Worm (Caenorhabditis elegans) whole organism, midembryonic: ENCODE results near the gene C53A5.16.

ENCODE experiments used
- T22C8.4 ChIP-seq: fragments of 200-800 bp; sonication (Bioruptor generic); IDR thresholded peaks from 2 replicates; pipeline ENCODE4 v1.3.6; 2022; ENCODE audit warnings: missing genetic modification characterization, missing compliant biosample characterization
- cog-1 ChIP-seq: sonication (generic microtip); optimal IDR thresholded peaks from 2 replicates; lab custom pipeline; 2016; ENCODE audit warnings: missing genetic modification characterization, missing compliant biosample characterization
- flt-1 ChIP-seq: fragments of 200-800 bp; sonication (Bioruptor generic); IDR thresholded peaks from 2 replicates; pipeline ENCODE4 v1.3.6; 2022; ENCODE audit warnings: missing genetic modification characterization, missing compliant biosample characterization
- klf-2 ChIP-seq: fragments of 200-800 bp; sonication (Bioruptor generic); conservative IDR thresholded peaks from 2 replicates; pipeline ENCODE4 v1.3.6; 2022; ENCODE audit warnings: missing genetic modification reagents, missing genetic modification characterization, missing compliant biosample characterization
- med-1 ChIP-seq: sonication (generic microtip); optimal IDR thresholded peaks from 2 replicates; lab custom pipeline; 2017; ENCODE audit warnings: missing genetic modification characterization, mild to moderate bottlenecking, missing compliant biosample characterization, antibody characterized with exemption, missing genetic modification reagents; ENCODE audit not compliant: insufficient read depth
- ref-1 ChIP-seq: fragments of 200-800 bp; sonication (Bioruptor generic); conservative IDR thresholded peaks from 2 replicates; pipeline ENCODE4 v1.3.6; 2022; ENCODE audit warnings: missing genetic modification reagents, missing genetic modification characterization, missing compliant biosample characterization
- tab-1 ChIP-seq: fragments of 200-800 bp; sonication (Bioruptor generic); IDR thresholded peaks from 2 replicates; pipeline ENCODE4 v1.3.6; 2022; ENCODE audit warnings: missing genetic modification characterization, missing compliant biosample characterization
- ztf-23 ChIP-seq: fragments of 200-800 bp; sonication (Bioruptor generic); IDR thresholded peaks from 2 replicates; pipeline ENCODE4 v1.3.6; 2022; ENCODE audit warnings: missing genetic modification reagents, missing genetic modification characterization, missing compliant biosample characterization
- ztf-29 ChIP-seq: fragments of 200-800 bp; sonication (Bioruptor generic); IDR thresholded peaks from 2 replicates; pipeline ENCODE4 v1.3.6; 2022; ENCODE audit warnings: missing genetic modification reagents, missing genetic modification characterization, missing compliant biosample characterization

C53A5.16 gene

DNA sequence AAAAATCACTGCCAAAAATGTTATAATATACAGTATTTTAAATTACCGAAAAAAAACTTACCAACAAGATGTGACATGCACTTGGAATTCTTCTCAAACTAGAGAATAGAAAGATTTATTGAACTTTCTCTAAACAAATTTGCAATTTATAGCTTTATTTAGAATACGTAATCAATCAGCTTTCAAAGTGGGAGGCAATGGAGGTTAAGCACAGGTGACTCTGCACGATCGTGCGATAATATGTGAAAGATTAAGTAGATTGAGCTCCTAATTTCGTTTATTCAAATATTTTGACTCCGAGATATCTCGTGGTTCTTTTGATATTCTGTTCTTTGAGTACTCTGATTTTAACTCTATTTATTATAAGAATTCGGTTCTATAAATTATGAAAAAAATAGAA lies 4.4 kb downstream of the C53A5.16 start, which contains the start of gene R02D5.6:
Gene R02D5.6 (minus strand): TSS at position 101 of the 400 bp plus-strand sequence.
- no peak for TF ChIP-seq ztf-23 (GFP tag; lab: Robert Waterston, UW)
- TF ChIP-seq klf-2: no peak
- no peak for TF ChIP-seq ztf-29 (GFP tag; lab: Robert Waterston, UW)
- no peak for TF ChIP-seq flt-1 (GFP tag; lab: Robert Waterston, UW)
- no peak for TF ChIP-seq cog-1 (tag; lab: Kevin White, UChicago)
- TF ChIP-seq tab-1 (GFP tag; lab: Robert Waterston, UW): no peak
- TF ChIP-seq med-1 (GFP tag; lab: Kevin White, UChicago): no peak
- TF ChIP-seq ref-1 (GFP tag; lab: Robert Waterston, UW): no peak
- no peak for TF ChIP-seq T22C8.4 (GFP tag; lab: Robert Waterston, UW)

DNA sequence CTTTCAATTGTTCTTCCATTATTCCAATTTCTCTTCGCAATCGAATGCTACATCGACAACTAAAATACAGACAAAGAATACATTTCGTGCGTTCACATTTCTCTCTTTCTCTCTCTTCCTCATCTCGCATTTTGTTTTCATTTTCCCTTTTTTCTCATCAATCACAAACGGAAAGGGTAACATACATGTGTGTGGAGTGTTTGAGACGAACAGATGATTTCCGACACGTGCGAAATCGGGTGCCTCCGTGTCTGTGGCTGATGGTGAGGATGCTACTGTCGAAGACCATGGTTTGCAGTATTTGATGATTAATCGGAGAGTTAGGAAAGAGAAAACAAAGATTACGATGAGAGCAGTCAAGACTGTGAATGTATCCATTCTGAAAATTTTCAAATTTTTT lies 11.7 kb downstream of the C53A5.16 start, which contains the start of gene R02D5.9:
Gene R02D5.9 (minus strand): TSS at position 378 of the 400 bp plus-strand sequence.
- TF ChIP-seq ztf-29 (GFP tag; lab: Robert Waterston, UW): no peak
- no peak for TF ChIP-seq flt-1 (GFP tag; lab: Robert Waterston, UW)
- no peak for TF ChIP-seq tab-1 (GFP tag; lab: Robert Waterston, UW)
- TF ChIP-seq klf-2: no peak
- no peak for TF ChIP-seq cog-1 (tag; lab: Kevin White, UChicago)
- no peak for TF ChIP-seq med-1 (GFP tag; lab: Kevin White, UChicago)

DNA sequence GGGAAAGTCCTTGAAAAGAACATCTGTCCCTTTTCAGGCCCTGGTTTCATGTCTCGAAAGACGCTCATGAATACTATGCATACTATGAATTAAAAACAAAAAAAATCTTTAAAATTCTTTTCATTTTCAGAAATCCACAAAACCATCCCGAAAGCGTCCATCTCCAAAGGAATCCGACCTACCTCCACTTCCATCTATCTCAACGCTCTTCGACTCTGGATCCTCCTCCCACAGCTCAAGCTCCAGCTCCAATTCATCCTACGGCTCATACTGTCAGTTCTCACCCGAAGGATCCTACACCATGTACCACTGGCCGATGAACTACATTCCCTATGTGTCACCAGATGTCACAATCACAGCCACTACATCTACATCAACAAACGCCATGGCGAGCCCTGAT lies 13.9 kb downstream of the C53A5.16 start:
- no peak for TF ChIP-seq klf-2
- TF ChIP-seq ztf-23 (GFP tag; lab: Robert Waterston, UW): no peak
- no peak for TF ChIP-seq tab-1 (GFP tag; lab: Robert Waterston, UW)
- TF ChIP-seq med-1 (GFP tag; lab: Kevin White, UChicago): no peak
- TF ChIP-seq cog-1 (tag; lab: Kevin White, UChicago): no peak
- no peak for TF ChIP-seq ref-1 (GFP tag; lab: Robert Waterston, UW)
- no peak for TF ChIP-seq flt-1 (GFP tag; lab: Robert Waterston, UW)
- no peak for TF ChIP-seq T22C8.4 (GFP tag; lab: Robert Waterston, UW)
- no peak for TF ChIP-seq ztf-29 (GFP tag; lab: Robert Waterston, UW)

DNA sequence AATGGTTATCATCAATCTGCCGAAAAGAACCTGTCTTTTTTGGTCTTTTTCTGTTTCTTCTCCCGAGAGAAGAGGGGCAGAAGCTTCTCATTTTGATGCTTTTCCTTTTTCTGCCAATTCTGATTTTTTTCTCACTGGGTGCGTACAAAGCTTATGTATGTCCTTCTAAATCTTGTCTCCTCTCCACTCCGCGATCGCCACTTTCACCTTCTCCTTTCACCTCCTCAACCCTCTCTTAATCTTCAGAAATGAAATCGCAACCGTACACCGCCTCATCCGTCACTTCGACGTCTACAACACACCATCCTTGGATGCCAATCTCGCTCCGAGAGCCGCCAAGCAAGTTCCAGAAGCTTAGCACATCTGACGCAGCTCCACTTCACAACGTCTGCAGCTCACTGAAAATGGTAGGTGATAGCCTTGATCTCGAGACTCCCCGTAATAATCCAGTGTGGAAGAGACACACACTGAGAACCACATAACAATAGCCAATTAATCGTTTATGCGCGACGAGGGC lies 14.4 kb downstream of the C53A5.16 start, which contains the start of gene R02D5.1:
Gene R02D5.1 (plus strand): TSS at position 245 of the 517 bp plus-strand sequence.
- TF ChIP-seq T22C8.4 (GFP tag; lab: Robert Waterston, UW) (no peak), ztf-29 (GFP tag; lab: Robert Waterston, UW) (no peak), tab-1 (GFP tag; lab: Robert Waterston, UW) (no peak), klf-2 (no peak), flt-1 (GFP tag; lab: Robert Waterston, UW) (0 out of 2 replicates have a peak, but pooled peaks have one; percentile 31), cog-1 (tag; lab: Kevin White, UChicago) (peak; percentile 9)

DNA sequence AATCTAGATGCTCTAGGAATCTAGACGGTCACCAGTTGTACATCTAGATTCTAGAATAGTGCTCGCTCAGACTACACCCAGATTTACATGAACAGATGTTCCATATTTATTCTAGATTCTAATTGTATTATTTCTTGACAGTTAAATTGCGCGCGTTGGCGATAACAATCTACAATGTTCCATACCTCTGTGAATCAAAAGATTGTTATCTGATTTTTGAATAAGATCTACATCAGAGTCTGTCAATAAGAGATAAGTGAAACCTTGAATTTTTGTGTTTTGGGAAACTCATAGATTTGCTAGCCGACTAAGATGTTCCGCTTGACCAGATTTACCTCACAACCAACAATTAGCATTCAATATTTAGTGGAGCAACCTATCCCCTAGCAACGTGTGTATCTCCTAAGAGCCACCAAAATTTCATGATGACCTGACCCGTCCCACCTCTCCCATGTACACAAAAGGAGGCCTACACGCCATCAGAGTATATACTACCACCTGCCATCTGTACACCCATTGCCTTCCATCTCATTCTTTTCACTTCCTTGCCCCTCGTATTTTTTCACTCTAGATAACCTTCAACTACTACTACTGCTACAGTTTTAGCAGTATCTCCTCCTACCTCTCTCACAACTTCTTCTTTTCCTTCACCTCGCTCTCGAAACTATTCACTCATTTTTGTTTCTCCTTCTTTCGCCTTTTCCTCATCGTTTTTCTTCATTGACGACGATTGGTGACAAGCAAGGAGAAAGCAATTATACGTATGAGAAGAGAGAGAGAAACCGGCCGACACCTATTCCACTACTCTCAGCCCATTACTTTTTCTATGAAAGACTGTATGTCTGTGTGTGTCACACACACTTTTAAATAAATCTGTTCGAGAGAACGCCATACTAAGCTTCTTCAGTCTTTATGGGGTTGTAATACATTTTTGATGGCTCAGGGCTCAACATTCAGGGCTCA lies 15.4 kb downstream of the C53A5.16 start:
- TF ChIP-seq T22C8.4 (GFP tag; lab: Robert Waterston, UW) (no peak), ztf-29 (GFP tag; lab: Robert Waterston, UW) (peak; percentile 13; the same call in 1 of the 2 replicates), med-1 (GFP tag; lab: Kevin White, UChicago) (no peak), ref-1 (GFP tag; lab: Robert Waterston, UW) (no peak), flt-1 (GFP tag; lab: Robert Waterston, UW) (no peak), cog-1 (tag; lab: Kevin White, UChicago) (no peak), tab-1 (GFP tag; lab: Robert Waterston, UW) (no peak), ztf-23 (GFP tag; lab: Robert Waterston, UW) (no peak)

DNA sequence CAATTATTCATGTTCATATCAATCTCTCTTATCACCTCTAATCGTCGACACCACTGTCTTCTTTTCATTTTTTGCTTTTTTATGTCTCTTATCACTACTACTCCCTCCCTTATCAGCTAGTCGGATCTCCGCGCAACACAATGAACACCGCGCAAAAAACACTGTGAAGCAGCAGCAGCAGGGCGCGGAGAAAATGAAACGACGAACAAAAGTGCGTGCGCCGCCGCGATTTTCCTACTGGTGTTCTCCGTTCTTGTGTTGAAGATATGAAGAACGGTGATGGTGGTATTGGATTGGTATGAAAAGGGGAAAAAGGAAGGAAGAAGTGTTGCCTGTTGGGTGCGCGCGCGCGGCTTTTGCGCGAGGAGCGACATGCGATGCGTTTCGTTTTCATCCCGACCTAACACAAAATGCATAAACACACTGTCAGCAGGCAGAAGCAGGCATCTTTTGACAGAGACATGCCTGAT lies 16.6 kb downstream of the C53A5.16 start:
- TF ChIP-seq cog-1 (tag; lab: Kevin White, UChicago) (peak; percentile 51), T22C8.4 (GFP tag; lab: Robert Waterston, UW) (no peak), tab-1 (GFP tag; lab: Robert Waterston, UW) (no peak), ztf-29 (GFP tag; lab: Robert Waterston, UW) (peak; percentile 60; the same call in 1 of the 2 replicates), med-1 (GFP tag; lab: Kevin White, UChicago) (no peak), klf-2 (no peak), ref-1 (GFP tag; lab: Robert Waterston, UW) (no peak), ztf-23 (GFP tag; lab: Robert Waterston, UW) (0 out of 2 replicates have a peak, but pooled peaks have one; percentile 55)

DNA sequence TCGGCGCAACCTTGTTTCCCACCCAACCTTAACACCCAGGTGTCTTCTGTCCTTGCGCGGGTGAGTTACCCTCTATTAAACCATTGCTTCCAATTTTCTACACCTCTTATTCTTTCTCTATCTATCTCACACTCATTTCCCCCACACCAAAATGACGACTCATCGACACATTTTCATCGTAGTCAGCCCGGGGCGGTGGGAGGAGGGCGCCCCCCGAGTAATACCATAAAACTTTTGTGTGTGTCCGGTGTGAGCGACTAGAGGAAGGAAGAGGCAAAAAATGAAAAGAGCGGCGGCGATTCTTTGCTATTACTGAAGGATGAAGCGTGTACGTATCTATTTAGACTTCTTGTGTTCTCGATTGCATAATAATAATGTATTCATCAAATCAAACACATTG lies 17.6 kb downstream of the C53A5.16 start:
- no peak for TF ChIP-seq ztf-29 (GFP tag; lab: Robert Waterston, UW)
- no peak for TF ChIP-seq klf-2
- TF ChIP-seq flt-1 (GFP tag; lab: Robert Waterston, UW): no peak
- no peak for TF ChIP-seq tab-1 (GFP tag; lab: Robert Waterston, UW)
- TF ChIP-seq T22C8.4 (GFP tag; lab: Robert Waterston, UW): no peak
- no peak for TF ChIP-seq ref-1 (GFP tag; lab: Robert Waterston, UW)
- TF ChIP-seq ztf-23 (GFP tag; lab: Robert Waterston, UW): no peak

DNA sequence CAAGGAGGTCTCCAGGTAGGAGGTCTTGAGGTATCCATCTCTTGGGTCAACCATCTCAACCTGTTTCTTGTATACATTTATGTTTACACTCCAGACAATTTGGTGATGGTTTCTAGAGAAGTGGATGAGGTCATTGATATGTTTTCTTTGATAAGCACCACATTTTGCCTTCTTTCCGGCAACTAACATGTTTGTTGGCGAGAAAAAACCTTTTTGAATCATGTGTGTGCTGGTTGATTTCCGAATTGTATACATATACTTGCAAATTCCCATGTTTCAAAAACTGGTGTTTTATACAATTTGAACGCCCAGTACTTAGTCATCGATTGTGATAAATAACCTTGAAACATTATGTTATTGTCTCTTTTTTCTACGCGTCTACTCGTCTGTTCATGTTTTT lies 18.3 kb downstream of the C53A5.16 start:
- TF ChIP-seq klf-2: no peak
- TF ChIP-seq ztf-23 (GFP tag; lab: Robert Waterston, UW): no peak
- TF ChIP-seq ref-1 (GFP tag; lab: Robert Waterston, UW): no peak
- no peak for TF ChIP-seq cog-1 (tag; lab: Kevin White, UChicago)
- no peak for TF ChIP-seq med-1 (GFP tag; lab: Kevin White, UChicago)
